Worm (Caenorhabditis elegans): Measurements from ENCODE around the gene R10F2.6.

- TF ChIP-seq alr-1 (tag; optimal IDR thresholded peaks at IDR 0.05; ENCODE audit: borderline replicate concordance): no peak
- TF ChIP-seq sox-4 (tag; optimal IDR thresholded peaks at IDR 0.05): no peak
- no peak for TF ChIP-seq nhr-90 (tag; optimal IDR thresholded peaks at IDR 0.05; ENCODE audit: poor library complexity)
- no peak for TF ChIP-seq nhr-84 (tag; optimal IDR thresholded peaks at IDR 0.05)
- TF ChIP-seq zag-1 (tag; optimal IDR thresholded peaks at IDR 0.05): no peak
- no peak for TF ChIP-seq tlp-1 (tag; optimal IDR thresholded peaks at IDR 0.05)
- TF ChIP-seq unc-130 (tag; optimal IDR thresholded peaks at IDR 0.05): no peak
- no peak for TF ChIP-seq nhr-76 (tag; optimal IDR thresholded peaks at IDR 0.05)
Measured at ce11 chrIII:2952437-2952836, 8.5 kb upstream of the R10F2.6 start.
